Worm (Caenorhabditis elegans) whole organism, L4/young adult: ENCODE data around the gene emb-30.

Experiments
- dao-5 ChIP-seq: sonication (generic microtip); optimal IDR thresholded peaks from 2 replicates; lab custom pipeline; 2016; ENCODE audit warnings: missing genotype, missing genetic modification characterization, moderate library complexity, missing compliant biosample characterization
- him-1 ChIP-seq: sonication (generic microtip); optimal IDR thresholded peaks from 2 replicates; lab custom pipeline; 2016; ENCODE audit warnings: missing genotype, missing genetic modification reagents, missing genetic modification characterization, missing compliant biosample characterization

ce11 chrIII:9488431-9488830 is 47.2 kb upstream of the emb-30 start, which contains the start of gene nlp-36:
- TF ChIP-seq him-1 (tag; lab: Kevin White, UChicago) (no peak), dao-5 (tag; lab: Kevin White, UChicago) (no peak)
